Worm (Caenorhabditis elegans): ENCODE data around the gene F13H10.6.
A peak's percentile ranks its signal among the peaks of the same experiment; 100 is the strongest.

Gene F13H10.6

ce11 chrIV:10970333-10970732 is 38.8 kb upstream of the F13H10.6 start (continued):
- no peak for TF ChIP-seq Y48G9A.11 (GFP tag; IDR thresholded peaks at IDR 0.05)
- TF ChIP-seq duxl-1 (tag; optimal IDR thresholded peaks at IDR 0.05; ENCODE audit: poor library complexity): no peak
- no peak for TF ChIP-seq lin-38 (GFP tag; IDR thresholded peaks at IDR 0.05)
- no peak for TF ChIP-seq daf-19 (GFP tag; conservative IDR thresholded peaks at IDR 0.05)
- no peak for TF ChIP-seq F49E8.2 (tag; optimal IDR thresholded peaks at IDR 0.05; ENCODE audit: borderline replicate concordance)
- no peak for TF ChIP-seq vab-7 (GFP tag; IDR thresholded peaks at IDR 0.05)
- TF ChIP-seq ztf-7 (tag; optimal IDR thresholded peaks at IDR 0.05): no peak
- no peak for TF ChIP-seq T26A8.4 (GFP tag; IDR thresholded peaks at IDR 0.05)
- no peak for TF ChIP-seq F26F4.8 (GFP tag; conservative IDR thresholded peaks at IDR 0.05)
- no peak for TF ChIP-seq zfp-2 (tag; optimal IDR thresholded peaks at IDR 0.05)
- no peak for TF ChIP-seq nhr-10 (tag; optimal IDR thresholded peaks at IDR 0.05)
- TF ChIP-seq nhr-6 (tag; optimal IDR thresholded peaks at IDR 0.05): peak; percentile 13
- peak; percentile 30 for TF ChIP-seq hlh-30 (tag; optimal IDR thresholded peaks at IDR 0.05; ENCODE audit: insufficient read depth)
- TF ChIP-seq aly-2 (tag; optimal IDR thresholded peaks at IDR 0.05): no peak
- TF ChIP-seq skn-1 (tag; optimal IDR thresholded peaks at IDR 0.05): no peak

ce11 chrIV:10970767-10971166 is 38.3 kb upstream of the F13H10.6 start:
- TF ChIP-seq aha-1 (tag) (peak; percentile 91), ceh-28 (tag; optimal IDR thresholded peaks at IDR 0.05) (no peak)

- TF ChIP-seq nhr-25 (tag; optimal IDR thresholded peaks at IDR 0.05; ENCODE audit: borderline replicate concordance, insufficient read depth): peak; percentile 71
- no peak for TF ChIP-seq dpl-1 (GFP tag; optimal IDR thresholded peaks at IDR 0.05)
- no peak for TF ChIP-seq ctbp-1 (GFP tag; IDR thresholded peaks at IDR 0.05)
- 0 out of 2 replicates have a peak, but pooled peaks have one; percentile 5 for TF ChIP-seq dmd-6 (GFP tag; IDR thresholded peaks at IDR 0.05)
- TF ChIP-seq dve-1 (tag; optimal IDR thresholded peaks at IDR 0.05; ENCODE audit: insufficient read depth): peak; percentile 23
- TF ChIP-seq vab-7 (GFP tag; IDR thresholded peaks at IDR 0.05): no peak
- no peak for TF ChIP-seq F10B5.3 (tag; optimal IDR thresholded peaks at IDR 0.05)
- no peak for TF ChIP-seq madf-5 (GFP tag; IDR thresholded peaks at IDR 0.05)
- TF ChIP-seq ceh-44 (GFP tag; IDR thresholded peaks at IDR 0.05): no peak
- TF ChIP-seq hlh-11 (tag; optimal IDR thresholded peaks at IDR 0.05): peak; percentile 17
- TF ChIP-seq lir-3 (tag; optimal IDR thresholded peaks at IDR 0.05): no peak
- TF ChIP-seq mxl-2 (GFP tag; conservative IDR thresholded peaks at IDR 0.05): no peak
- no peak for TF ChIP-seq nhr-41 (GFP tag; IDR thresholded peaks at IDR 0.05)
- peak; percentile 26 for TF ChIP-seq hlh-30 (tag; optimal IDR thresholded peaks at IDR 0.05; ENCODE audit: insufficient read depth)
- TF ChIP-seq nhr-76 (tag; optimal IDR thresholded peaks at IDR 0.05): no peak
- no peak for TF ChIP-seq zfp-3 (GFP tag; conservative IDR thresholded peaks at IDR 0.05)
- peak; percentile 28 for TF ChIP-seq mxl-3 (GFP tag; optimal IDR thresholded peaks at IDR 0.05)
- TF ChIP-seq nhr-28 (tag; optimal IDR thresholded peaks at IDR 0.05): peak; percentile 65
- no peak for TF ChIP-seq nhr-42 (GFP tag; IDR thresholded peaks at IDR 0.05)
- no peak for TF ChIP-seq R02D3.7 (tag; optimal IDR thresholded peaks at IDR 0.05)
- TF ChIP-seq dmd-9 (GFP tag; IDR thresholded peaks at IDR 0.05): no peak
- TF ChIP-seq nhr-77 (tag; optimal IDR thresholded peaks at IDR 0.05): no peak
- TF ChIP-seq unc-62 (GFP tag; optimal IDR thresholded peaks at IDR 0.05 in 1 of 2): peak in 1 of 2 experiments; percentile 95
- no peak for TF ChIP-seq unc-62 (tag; optimal IDR thresholded peaks at IDR 0.05)
These were observed 37.4 kb upstream of the F13H10.6 start for ce11 chrIV:10971636-10972199.
